Worm (Caenorhabditis elegans) whole organism, midembryonic: ENCODE measurements around the gene alx-1.
A peak's percentile ranks its signal among the peaks of the same experiment; 100 is the strongest.

ENCODE experiments used
- T22C8.4 ChIP-seq: fragments of 200-800 bp; sonication (Bioruptor generic); IDR thresholded peaks from 2 replicates; pipeline ENCODE4 v1.3.6; 2022; ENCODE audit warnings: missing genetic modification characterization, missing compliant biosample characterization
- cog-1 ChIP-seq: sonication (generic microtip); optimal IDR thresholded peaks from 2 replicates; lab custom pipeline; 2016; ENCODE audit warnings: missing genetic modification characterization, missing compliant biosample characterization
- flt-1 ChIP-seq: fragments of 200-800 bp; sonication (Bioruptor generic); IDR thresholded peaks from 2 replicates; pipeline ENCODE4 v1.3.6; 2022; ENCODE audit warnings: missing genetic modification characterization, missing compliant biosample characterization
- klf-2 ChIP-seq: fragments of 200-800 bp; sonication (Bioruptor generic); conservative IDR thresholded peaks from 2 replicates; pipeline ENCODE4 v1.3.6; 2022; ENCODE audit warnings: missing genetic modification reagents, missing genetic modification characterization, missing compliant biosample characterization
- med-1 ChIP-seq: sonication (generic microtip); optimal IDR thresholded peaks from 2 replicates; lab custom pipeline; 2017; ENCODE audit warnings: missing genetic modification characterization, mild to moderate bottlenecking, missing compliant biosample characterization, antibody characterized with exemption, missing genetic modification reagents; ENCODE audit not compliant: insufficient read depth
- ref-1 ChIP-seq: fragments of 200-800 bp; sonication (Bioruptor generic); conservative IDR thresholded peaks from 2 replicates; pipeline ENCODE4 v1.3.6; 2022; ENCODE audit warnings: missing genetic modification reagents, missing genetic modification characterization, missing compliant biosample characterization
- tab-1 ChIP-seq: fragments of 200-800 bp; sonication (Bioruptor generic); IDR thresholded peaks from 2 replicates; pipeline ENCODE4 v1.3.6; 2022; ENCODE audit warnings: missing genetic modification characterization, missing compliant biosample characterization
- ztf-23 ChIP-seq: fragments of 200-800 bp; sonication (Bioruptor generic); IDR thresholded peaks from 2 replicates; pipeline ENCODE4 v1.3.6; 2022; ENCODE audit warnings: missing genetic modification reagents, missing genetic modification characterization, missing compliant biosample characterization
- ztf-29 ChIP-seq: fragments of 200-800 bp; sonication (Bioruptor generic); IDR thresholded peaks from 2 replicates; pipeline ENCODE4 v1.3.6; 2022; ENCODE audit warnings: missing genetic modification reagents, missing genetic modification characterization, missing compliant biosample characterization

Gene alx-1

ce11 chrIII:9946806-9947419 lies 10.2 kb upstream of the alx-1 start, which contains the start of gene K03H1.7:
TSS of gene K03H1.7 (plus strand) at chrIII:9947405.
- no peak for TF ChIP-seq ztf-29 (GFP tag; lab: Robert Waterston, UW)

DNA sequence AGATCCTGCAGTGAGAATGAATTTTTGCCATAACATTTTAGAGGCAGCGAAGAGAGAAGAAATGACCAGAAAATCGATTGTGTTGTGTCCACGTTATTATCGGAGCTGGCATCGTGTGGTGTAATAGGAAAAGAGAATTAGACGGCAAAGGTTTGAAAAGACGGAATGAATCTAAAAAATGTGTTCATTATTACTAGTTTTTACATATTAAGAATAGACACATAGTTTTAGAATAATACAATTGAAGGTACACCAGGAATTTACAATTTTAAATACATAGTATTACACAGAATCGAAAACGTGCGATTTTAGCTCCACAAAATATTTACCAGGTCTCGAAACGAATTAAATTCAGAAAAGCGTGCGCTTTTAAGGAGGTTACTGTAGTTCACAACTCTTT lies 6.9 kb upstream of the alx-1 start, which contains the start of gene K03H1.13:
Gene K03H1.13 (minus strand): TSS at position 101 of the 400 bp plus-strand sequence.
- TF ChIP-seq ztf-23 (GFP tag; lab: Robert Waterston, UW) (no peak), ztf-29 (GFP tag; lab: Robert Waterston, UW) (no peak), T22C8.4 (no peak), klf-2 (GFP tag; lab: Robert Waterston, UW) (no peak), tab-1 (GFP tag; lab: Robert Waterston, UW) (no peak), ref-1 (no peak), cog-1 (tag; lab: Kevin White, UChicago) (no peak), flt-1 (GFP tag; lab: Robert Waterston, UW) (no peak), med-1 (GFP tag; lab: Kevin White, UChicago) (no peak)

DNA sequence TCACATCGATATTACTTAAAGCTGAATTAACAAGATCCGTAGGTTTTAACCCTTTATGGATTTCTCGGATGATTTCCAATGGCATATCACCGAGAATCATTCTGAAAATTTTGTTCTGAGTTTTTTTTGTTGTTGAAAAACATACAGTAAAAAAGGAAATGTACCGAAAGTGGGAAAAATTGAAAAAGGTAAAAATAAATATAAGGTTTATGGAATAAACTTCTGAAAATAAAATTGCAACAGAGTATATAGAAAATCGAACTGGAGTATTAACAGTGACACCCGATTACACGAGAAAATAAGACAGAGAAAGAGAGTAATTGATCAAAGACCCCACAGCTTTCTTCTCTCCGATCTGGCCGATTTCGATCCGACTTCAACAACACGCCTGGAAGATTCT lies 5.3 kb upstream of the alx-1 start, which contains the start of gene K03H1.11:
Gene K03H1.11 (minus strand): TSS at position 101 of the 400 bp plus-strand sequence.
- no peak for TF ChIP-seq flt-1 (GFP tag; lab: Robert Waterston, UW)
- TF ChIP-seq T22C8.4, result no peak
- TF ChIP-seq tab-1 (GFP tag; lab: Robert Waterston, UW), result no peak
- no peak for TF ChIP-seq ztf-23 (GFP tag; lab: Robert Waterston, UW)
- no peak for TF ChIP-seq ref-1
- no peak for TF ChIP-seq cog-1 (tag; lab: Kevin White, UChicago)
- TF ChIP-seq klf-2 (GFP tag; lab: Robert Waterston, UW), result no peak
- TF ChIP-seq med-1 (GFP tag; lab: Kevin White, UChicago), result no peak
- no peak for TF ChIP-seq ztf-29 (GFP tag; lab: Robert Waterston, UW)

DNA sequence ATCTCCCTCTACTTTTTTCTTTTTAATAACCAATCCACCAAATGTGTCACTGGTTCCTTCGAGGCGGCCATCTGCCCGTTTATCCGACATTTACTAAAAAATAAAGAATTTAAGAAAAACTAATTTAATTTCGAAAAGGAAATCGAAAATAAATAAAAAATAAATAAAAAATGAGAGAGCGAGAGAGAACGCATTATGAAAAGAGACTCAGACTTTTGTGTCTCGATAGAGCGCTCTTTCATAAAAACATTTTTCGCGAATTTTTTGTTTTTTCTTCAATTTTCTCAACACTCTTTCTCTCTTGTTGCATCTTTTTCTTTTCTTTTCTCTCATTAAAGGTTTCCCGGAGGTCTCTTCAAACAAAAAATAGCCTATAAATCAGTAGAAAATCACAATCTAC lies 1.0 kb upstream of the alx-1 start, which contains the start of gene mog-1:
Gene mog-1 (minus strand): TSS at position 93 of the 400 bp plus-strand sequence.
- TF ChIP-seq ztf-23 (GFP tag; lab: Robert Waterston, UW) (no peak), med-1 (GFP tag; lab: Kevin White, UChicago) (no peak), klf-2 (GFP tag; lab: Robert Waterston, UW) (no peak), ref-1 (no peak), T22C8.4 (no peak), ztf-29 (GFP tag; lab: Robert Waterston, UW) (no peak), flt-1 (GFP tag; lab: Robert Waterston, UW) (no peak), cog-1 (tag; lab: Kevin White, UChicago) (no peak), tab-1 (GFP tag; lab: Robert Waterston, UW) (no peak)

- TF ChIP-seq ztf-23 (GFP tag; lab: Robert Waterston, UW), result no peak
- no peak for TF ChIP-seq flt-1 (GFP tag; lab: Robert Waterston, UW)
- TF ChIP-seq ref-1, result no peak
- no peak for TF ChIP-seq cog-1 (tag; lab: Kevin White, UChicago)
- TF ChIP-seq T22C8.4, result no peak
- no peak for TF ChIP-seq klf-2 (GFP tag; lab: Robert Waterston, UW)
- no peak for TF ChIP-seq med-1 (GFP tag; lab: Kevin White, UChicago)
- TF ChIP-seq tab-1 (GFP tag; lab: Robert Waterston, UW), result no peak
- no peak for TF ChIP-seq ztf-29 (GFP tag; lab: Robert Waterston, UW)
Measured at ce11 chrIII:9963447-9963846, 6.3 kb downstream of the alx-1 start.

ce11 chrIII:9964416-9964815 lies 7.3 kb downstream of the alx-1 start:
- no peak for TF ChIP-seq ref-1
- no peak for TF ChIP-seq klf-2 (GFP tag; lab: Robert Waterston, UW)
- TF ChIP-seq ztf-29 (GFP tag; lab: Robert Waterston, UW), result no peak
- no peak for TF ChIP-seq ztf-23 (GFP tag; lab: Robert Waterston, UW)
- no peak for TF ChIP-seq tab-1 (GFP tag; lab: Robert Waterston, UW)
- no peak for TF ChIP-seq cog-1 (tag; lab: Kevin White, UChicago)
- no peak for TF ChIP-seq flt-1 (GFP tag; lab: Robert Waterston, UW)
- no peak for TF ChIP-seq T22C8.4
- no peak for TF ChIP-seq med-1 (GFP tag; lab: Kevin White, UChicago)

ce11 chrIII:9965444-9965843 lies 8.3 kb downstream of the alx-1 start:
- TF ChIP-seq med-1 (GFP tag; lab: Kevin White, UChicago) (no peak), ztf-23 (GFP tag; lab: Robert Waterston, UW) (no peak), ref-1 (0 out of 2 replicates have a peak, but pooled peaks have one; percentile 36)

DNA sequence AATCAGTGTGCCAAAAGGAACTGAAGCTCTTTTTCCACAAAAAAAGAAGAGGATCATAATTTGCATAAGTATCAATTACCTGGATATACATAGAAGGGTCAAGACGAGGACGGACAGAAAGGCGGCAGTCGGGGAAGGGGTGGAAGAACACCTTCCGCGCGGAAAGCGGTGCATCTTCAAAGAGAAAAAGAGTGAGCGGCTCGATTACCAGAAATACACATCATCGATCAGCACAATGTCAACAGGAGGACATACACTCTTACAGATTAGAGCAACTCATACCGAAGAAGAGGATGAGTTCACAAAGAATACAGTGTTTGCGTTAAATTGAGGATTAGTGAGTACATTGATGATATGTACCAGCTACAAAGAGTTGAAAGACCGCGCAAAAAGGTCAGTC lies 12.2 kb downstream of the alx-1 start:
- TF ChIP-seq tab-1 (GFP tag; lab: Robert Waterston, UW) (no peak), med-1 (GFP tag; lab: Kevin White, UChicago) (no peak), ref-1 (no peak), ztf-29 (GFP tag; lab: Robert Waterston, UW) (no peak), klf-2 (GFP tag; lab: Robert Waterston, UW) (no peak), flt-1 (GFP tag; lab: Robert Waterston, UW) (no peak), T22C8.4 (no peak), ztf-23 (GFP tag; lab: Robert Waterston, UW) (no peak), cog-1 (tag; lab: Kevin White, UChicago) (no peak)

DNA sequence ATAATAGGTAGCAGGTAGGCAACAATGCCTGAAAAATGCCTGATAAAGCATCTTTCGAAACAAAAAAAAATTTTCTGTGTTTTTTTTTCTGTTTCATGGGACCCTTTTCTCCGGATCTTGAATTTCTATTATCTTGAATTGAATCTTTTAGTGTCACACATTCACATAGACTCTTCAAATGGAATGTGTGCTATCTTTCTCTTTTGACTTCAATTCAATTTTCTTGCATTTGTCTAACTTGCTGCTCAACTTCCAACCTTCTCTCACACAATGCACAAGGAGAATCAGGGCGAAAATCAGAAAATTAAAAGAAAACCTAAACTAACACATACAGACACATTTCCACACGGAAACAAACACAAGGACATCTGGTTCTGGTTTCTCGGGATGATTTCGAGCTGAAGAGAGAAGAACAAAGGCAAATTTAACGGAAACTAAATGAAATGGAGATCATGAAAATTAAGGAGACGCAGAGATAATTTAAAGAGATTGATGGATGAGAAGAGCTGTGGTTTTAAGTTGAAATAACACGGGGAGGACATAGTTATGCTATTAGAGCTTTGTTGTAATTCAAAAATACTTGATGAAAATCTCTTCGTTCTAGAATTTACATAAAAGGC lies 15.2 kb downstream of the alx-1 start:
- no peak for TF ChIP-seq T22C8.4
- no peak for TF ChIP-seq med-1 (GFP tag; lab: Kevin White, UChicago)
- TF ChIP-seq flt-1 (GFP tag; lab: Robert Waterston, UW), result no peak
- TF ChIP-seq ref-1, result no peak
- TF ChIP-seq ztf-23 (GFP tag; lab: Robert Waterston, UW), result no peak
- TF ChIP-seq tab-1 (GFP tag; lab: Robert Waterston, UW), result no peak
- no peak for TF ChIP-seq cog-1 (tag; lab: Kevin White, UChicago)
